Worm (Caenorhabditis elegans) whole organism, L1 larva: ENCODE data around the gene acr-15.
A peak's percentile ranks its signal among the peaks of the same experiment; 100 is the strongest.

Source experiments
- C04F5.9 ChIP-seq: sonication (generic microtip); optimal IDR thresholded peaks from 2 replicates; lab custom pipeline; 2016; ENCODE audit warnings: missing genetic modification characterization, missing compliant biosample characterization
- C16A3.4 ChIP-seq: fragments of 150-350 bp; optimal IDR thresholded peaks from 2 replicates; lab custom pipeline; 2014; ENCODE audit warnings: missing biosample characterization, missing genetic modification characterization
- Y116A8C.19 ChIP-seq: sonication (generic microtip); optimal IDR thresholded peaks from 2 replicates; lab custom pipeline; 2016; ENCODE audit warnings: missing compliant biosample characterization, missing genetic modification characterization, borderline replicate concordance
- alr-1 ChIP-seq: fragments of 200-800 bp; sonication (Bioruptor generic); optimal IDR thresholded peaks from 2 replicates; lab custom pipeline; 2018; ENCODE audit warnings: borderline replicate concordance, mild to moderate bottlenecking, missing genetic modification characterization, missing compliant biosample characterization
- blmp-1 ChIP-seq: fragments of 150-350 bp; optimal IDR thresholded peaks from 2 replicates; lab custom pipeline; 2014; ENCODE audit warnings: missing biosample characterization, missing genetic modification characterization
- ceh-8 ChIP-seq: fragments of 200-800 bp; sonication (Bioruptor generic); optimal IDR thresholded peaks from 2 replicates; lab custom pipeline; 2018; ENCODE audit warnings: mild to moderate bottlenecking, missing genetic modification characterization, moderate library complexity, missing compliant biosample characterization
- ceh-90 ChIP-seq: sonication (generic microtip); optimal IDR thresholded peaks from 2 replicates; lab custom pipeline; 2016; ENCODE audit warnings: missing genetic modification characterization, missing compliant biosample characterization
- efl-1 ChIP-seq, 4 experiments: fragments of 150-350 bp; optimal IDR thresholded peaks in 3 of 4; peaks in 1 of 4; 1 replicate in 1 of 4; 2 replicates in 3 of 4; lab custom pipeline; 2014; ENCODE audit warnings: missing biosample characterization in 2 of 4, missing genetic modification characterization in 2 of 4, missing genetic modification reagents in 2 of 4
- efl-3 ChIP-seq: fragments of 200-800 bp; sonication (Bioruptor generic); optimal IDR thresholded peaks from 2 replicates; lab custom pipeline; 2018; ENCODE audit warnings: mild to moderate bottlenecking, missing genetic modification characterization, missing compliant biosample characterization
- egl-27 ChIP-seq, 2 experiments: fragments of 150-350 bp in 1 of 2; sonication (generic microtip); optimal IDR thresholded peaks; 3 replicates each; lab custom pipeline; 2017 to 2018; ENCODE audit warnings: missing biosample characterization in 2 of 2, missing genetic modification characterization in 2 of 2, missing genetic modification reagents in 2 of 2
- elt-3 ChIP-seq, 6 experiments: fragments of 150-350 bp in 1 of 6; sonication (generic microtip); optimal IDR thresholded peaks; 2 replicates each; lab custom pipeline; 2017 to 2018; ENCODE audit warnings: missing biosample characterization in 6 of 6, missing genetic modification characterization in 6 of 6, inconsistent platforms in 1 of 6
- ets-5 ChIP-seq: fragments of 200-800 bp; sonication (Bioruptor generic); IDR thresholded peaks from 2 replicates; pipeline ENCODE4 v1.3.6; 2022; ENCODE audit warnings: missing genetic modification characterization, missing compliant biosample characterization
- fkh-8 ChIP-seq: sonication (generic microtip); optimal IDR thresholded peaks from 2 replicates; lab custom pipeline; 2016; ENCODE audit warnings: mild to moderate bottlenecking, missing genetic modification characterization, missing compliant biosample characterization
- fos-1 ChIP-seq: fragments of 150-350 bp; optimal IDR thresholded peaks from 2 replicates; lab custom pipeline; 2014; ENCODE audit warnings: missing biosample characterization, missing genetic modification characterization
- hlh-4 ChIP-seq: sonication (generic microtip); optimal IDR thresholded peaks from 2 replicates; lab custom pipeline; 2016; ENCODE audit warnings: mild to moderate bottlenecking, missing genetic modification characterization, missing compliant biosample characterization
- jun-1 ChIP-seq: fragments of 150-350 bp; optimal IDR thresholded peaks from 2 replicates; lab custom pipeline; 2014; ENCODE audit warnings: missing biosample characterization, missing genetic modification reagents, missing genetic modification characterization
- lin-13 ChIP-seq: fragments of 150-350 bp; optimal IDR thresholded peaks from 2 replicates; lab custom pipeline; 2014; ENCODE audit warnings: missing biosample characterization, missing genetic modification reagents, missing genetic modification characterization
- lin-14 ChIP-seq: fragments of 200-800 bp; sonication (Bioruptor generic); optimal IDR thresholded peaks from 2 replicates; lab custom pipeline; 2018; ENCODE audit warnings: mild to moderate bottlenecking, missing genetic modification characterization, moderate library complexity, missing compliant biosample characterization
- lin-15B ChIP-seq: fragments of 150-350 bp; sonication (generic microtip); optimal IDR thresholded peaks from 3 replicates; lab custom pipeline; 2014; ENCODE audit warnings: missing biosample characterization, missing genetic modification characterization
- lir-3 ChIP-seq: sonication (generic microtip); optimal IDR thresholded peaks from 2 replicates; lab custom pipeline; 2016; ENCODE audit warnings: mild to moderate bottlenecking, missing genetic modification characterization, moderate library complexity, missing compliant biosample characterization; ENCODE audit not compliant: poor library complexity
- lsy-2 ChIP-seq, 2 experiments: fragments of 150-350 bp; optimal IDR thresholded peaks; 2 replicates each; lab custom pipeline; 2014; ENCODE audit warnings: missing biosample characterization in 2 of 2, missing genetic modification characterization in 2 of 2
- mab-9 ChIP-seq: fragments of 200-800 bp; sonication (Bioruptor generic); IDR thresholded peaks from 2 replicates; pipeline ENCODE4 v1.3.6; 2022; ENCODE audit warnings: missing genetic modification reagents, missing genetic modification characterization, missing compliant biosample characterization
- mef-2 ChIP-seq: fragments of 150-350 bp; optimal IDR thresholded peaks from 2 replicates; lab custom pipeline; 2014; ENCODE audit warnings: missing biosample characterization, missing genetic modification characterization
- nhr-11 ChIP-seq: fragments of 150-350 bp; optimal IDR thresholded peaks from 2 replicates; lab custom pipeline; 2014; ENCODE audit warnings: missing biosample characterization, missing genetic modification characterization
- nhr-20 ChIP-seq: sonication (generic microtip); optimal IDR thresholded peaks from 2 replicates; lab custom pipeline; 2016; ENCODE audit warnings: mild to moderate bottlenecking, missing genetic modification characterization, missing compliant biosample characterization
- nhr-237 ChIP-seq: fragments of 150-350 bp; optimal IDR thresholded peaks from 2 replicates; lab custom pipeline; 2014; ENCODE audit warnings: missing biosample characterization, missing genetic modification characterization
- nhr-71 ChIP-seq: sonication (generic microtip); optimal IDR thresholded peaks from 2 replicates; lab custom pipeline; 2016; ENCODE audit warnings: mild to moderate bottlenecking, missing genetic modification characterization, moderate library complexity, missing compliant biosample characterization
- nhr-77 ChIP-seq: fragments of 150-350 bp; optimal IDR thresholded peaks from 2 replicates; lab custom pipeline; 2014; ENCODE audit warnings: missing biosample characterization, missing genetic modification characterization
- nhr-85 ChIP-seq: sonication (generic microtip); peaks from one replicate; lab custom pipeline; 2016; ENCODE audit warnings: missing genetic modification characterization, inconsistent platforms, missing compliant biosample characterization
- nhr-90 ChIP-seq: sonication (generic microtip); optimal IDR thresholded peaks from 2 replicates; lab custom pipeline; 2016; ENCODE audit warnings: mild to moderate bottlenecking, missing genetic modification characterization, missing compliant biosample characterization; ENCODE audit not compliant: poor library complexity
- pag-3 ChIP-seq: sonication (generic microtip); optimal IDR thresholded peaks from 2 replicates; lab custom pipeline; 2017; ENCODE audit warnings: missing genetic modification characterization, mild to moderate bottlenecking, missing compliant biosample characterization, antibody characterized with exemption, borderline replicate concordance; ENCODE audit not compliant: insufficient read depth
- rnt-1 ChIP-seq: sonication (generic microtip); optimal IDR thresholded peaks from 2 replicates; lab custom pipeline; 2016; ENCODE audit warnings: mild to moderate bottlenecking, missing genetic modification characterization, moderate library complexity, missing compliant biosample characterization
- snpc-4 ChIP-seq: fragments of 150-350 bp; optimal IDR thresholded peaks from 2 replicates; lab custom pipeline; 2014; ENCODE audit warnings: missing biosample characterization, missing genetic modification characterization
- sptf-1 ChIP-seq: fragments of 150-350 bp; optimal IDR thresholded peaks from 2 replicates; lab custom pipeline; 2014; ENCODE audit warnings: missing biosample characterization, missing genetic modification characterization
- sup-37 ChIP-seq: fragments of 200-800 bp; sonication (Bioruptor generic); optimal IDR thresholded peaks from 2 replicates; lab custom pipeline; 2018; ENCODE audit warnings: mild to moderate bottlenecking, missing genetic modification characterization, missing compliant biosample characterization
- tlp-1 ChIP-seq: fragments of 150-350 bp; optimal IDR thresholded peaks from 2 replicates; lab custom pipeline; 2014; ENCODE audit warnings: missing biosample characterization, missing genetic modification characterization
- unc-30 ChIP-seq: sonication (generic microtip); optimal IDR thresholded peaks from 2 replicates; lab custom pipeline; 2017; ENCODE audit warnings: missing biosample characterization, missing genetic modification characterization
- unc-62 ChIP-seq: fragments of 150-350 bp; optimal IDR thresholded peaks from 2 replicates; lab custom pipeline; 2014; ENCODE audit warnings: missing biosample characterization, missing genetic modification reagents, missing genetic modification characterization
- unc-98 ChIP-seq: fragments of 200-800 bp; sonication (Bioruptor generic); IDR thresholded peaks from 2 replicates; pipeline ENCODE4 v1.3.6; 2022; ENCODE audit warnings: missing genetic modification characterization, missing compliant biosample characterization
- xbp-1 ChIP-seq: sonication (generic microtip); optimal IDR thresholded peaks from 2 replicates; lab custom pipeline; 2016; ENCODE audit warnings: missing genetic modification characterization, missing compliant biosample characterization
- zip-4 ChIP-seq: fragments of 200-800 bp; sonication (Bioruptor generic); optimal IDR thresholded peaks from 2 replicates; lab custom pipeline; 2018; ENCODE audit warnings: mild to moderate bottlenecking, missing genetic modification characterization, moderate library complexity, missing compliant biosample characterization

The acr-15 gene

DNA sequence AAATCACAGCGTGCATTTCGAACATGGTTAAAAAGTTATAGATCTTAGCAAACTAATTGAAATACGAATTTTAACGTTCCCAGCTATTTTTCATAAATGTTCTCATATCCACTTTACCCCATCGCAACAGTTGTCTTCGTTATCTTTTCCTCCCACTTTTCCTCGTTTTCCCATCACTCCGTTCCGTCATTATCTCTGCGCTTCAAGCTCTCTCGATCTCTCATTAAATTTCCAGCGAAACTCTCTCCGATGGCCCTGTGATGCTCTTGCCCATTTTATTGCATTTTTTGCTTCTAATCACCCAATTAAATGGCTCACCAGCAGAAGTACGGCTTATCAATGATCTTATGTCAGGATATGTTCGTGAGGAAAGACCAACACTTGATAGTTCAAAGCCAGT, at the start of gene acr-15:
Gene acr-15 (plus strand): TSS at position 236 of the 400 bp plus-strand sequence.
- TF ChIP-seq nhr-90 (no peak), lir-3 (tag; lab: Kevin White, UChicago) (no peak), efl-3 (GFP tag; lab: Kevin White, UChicago) (no peak), ets-5 (GFP tag; lab: Robert Waterston, UW) (no peak), rnt-1 (tag; lab: Kevin White, UChicago) (peak; percentile 46), C04F5.9 (tag; lab: Kevin White, UChicago) (no peak), efl-1 (optimal IDR thresholded peaks at IDR 0.05; lab: Kevin White, UChicago) (no peak), efl-1 (GFP tag; optimal IDR thresholded peaks at IDR 0.05 in 1 of 2; lab: Kevin White, UChicago) (peak in 1 of 2 experiments; percentile 78), lin-14 (GFP tag; lab: Kevin White, UChicago) (peak; percentile 1)

DNA sequence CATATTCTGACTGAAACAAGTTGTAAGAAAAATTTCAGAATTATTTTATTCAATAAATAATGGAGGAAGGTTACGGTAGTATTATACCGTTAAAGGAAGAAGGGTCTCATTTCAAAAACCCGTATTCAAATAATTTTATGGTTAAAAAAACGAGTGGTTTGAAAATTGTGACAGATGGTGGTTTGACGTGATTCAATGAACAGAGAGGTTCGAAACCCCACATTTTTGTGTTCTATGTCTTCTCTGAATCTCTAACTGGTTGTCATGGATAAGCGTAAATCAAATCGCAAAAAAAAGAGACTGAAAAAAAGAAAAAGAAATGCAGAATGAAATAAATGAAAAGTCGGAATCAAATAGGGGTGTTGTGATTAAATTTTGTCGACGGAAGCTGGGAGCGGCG, 45.2 kb upstream of the acr-15 start, which contains the start of gene ZK994.6:
Gene ZK994.6 (minus strand): TSS at position 101 of the 400 bp plus-strand sequence.
- no peak for TF ChIP-seq fos-1
- TF ChIP-seq mef-2 (tag; lab: Kevin White, UChicago) = no peak
- TF ChIP-seq efl-1 (optimal IDR thresholded peaks at IDR 0.05; lab: Kevin White, UChicago) = no peak
- peak in 1 of 2 experiments; percentile 5 for TF ChIP-seq efl-1 (GFP tag; optimal IDR thresholded peaks at IDR 0.05 in 1 of 2; lab: Kevin White, UChicago)
- no peak for TF ChIP-seq nhr-237
- TF ChIP-seq fkh-8 = peak; percentile 41
- TF ChIP-seq, all 84 proteins: peak for 2

DNA sequence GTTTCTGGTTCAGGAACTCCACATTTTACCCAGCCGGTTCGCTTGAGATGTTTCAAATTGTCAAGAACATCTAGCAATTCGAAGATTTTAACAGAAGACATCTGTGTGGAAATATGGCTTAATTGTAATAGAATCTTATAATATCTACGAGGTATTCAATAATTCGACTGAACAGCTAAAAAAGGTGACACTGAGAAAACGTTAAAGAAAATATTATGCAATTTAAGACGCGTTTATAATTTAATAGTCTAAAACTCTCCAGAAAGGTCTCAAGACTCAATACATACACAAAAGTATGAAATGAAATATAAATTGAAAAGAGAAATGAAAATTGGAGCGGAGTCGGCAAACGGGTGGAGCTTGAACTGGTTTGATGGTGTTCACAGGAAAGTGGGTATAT, 39.1 kb upstream of the acr-15 start, which contains the start of gene F45F2.9:
Gene F45F2.9 (minus strand): TSS at position 101 of the 400 bp plus-strand sequence.
- TF ChIP-seq tlp-1 (no peak), sup-37 (GFP tag; lab: Kevin White, UChicago) (no peak), elt-3 (tag; optimal IDR thresholded peaks at IDR 0.05; lab: Kevin White, UChicago) (no peak)

DNA sequence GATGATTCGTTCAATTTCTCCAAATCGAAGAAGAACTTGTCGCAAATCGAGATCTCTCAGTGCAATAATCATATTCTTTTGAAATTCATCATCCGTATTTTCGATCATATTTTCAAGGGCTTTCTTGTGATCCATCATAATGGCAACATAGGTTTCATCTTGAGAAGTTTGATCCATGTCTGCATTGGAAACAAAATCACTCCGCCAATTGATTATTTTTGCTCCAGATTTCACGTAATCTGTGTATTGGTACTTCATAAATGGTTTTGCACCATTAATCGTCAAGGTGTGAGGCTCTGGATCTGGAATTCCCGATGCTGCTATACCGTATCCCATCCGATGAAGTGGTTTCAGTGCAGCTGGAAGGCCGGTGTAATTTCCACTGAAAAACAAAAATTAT, 36.1 kb upstream of the acr-15 start:
- TF ChIP-seq blmp-1 (tag; lab: Kevin White, UChicago) (no peak), fos-1 (no peak), snpc-4 (tag; lab: Kevin White, UChicago) (no peak), unc-30 (tag; lab: Kevin White, UChicago) (no peak), pag-3 (tag; lab: Kevin White, UChicago) (no peak), lsy-2 (tag; optimal IDR thresholded peaks at IDR 0.05; lab: Kevin White, UChicago) (no peak), nhr-11 (tag; lab: Kevin White, UChicago) (no peak), nhr-85 (tag; lab: Kevin White, UChicago) (no peak), lin-13 (GFP tag; lab: Kevin White, UChicago) (no peak), nhr-77 (tag; lab: Kevin White, UChicago) (no peak), zip-4 (GFP tag; lab: Kevin White, UChicago) (no peak), ets-5 (GFP tag; lab: Robert Waterston, UW) (no peak), alr-1 (tag; lab: Kevin White, UChicago) (no peak), efl-3 (GFP tag; lab: Kevin White, UChicago) (no peak), xbp-1 (tag; lab: Kevin White, UChicago) (no peak), hlh-4 (no peak)

DNA sequence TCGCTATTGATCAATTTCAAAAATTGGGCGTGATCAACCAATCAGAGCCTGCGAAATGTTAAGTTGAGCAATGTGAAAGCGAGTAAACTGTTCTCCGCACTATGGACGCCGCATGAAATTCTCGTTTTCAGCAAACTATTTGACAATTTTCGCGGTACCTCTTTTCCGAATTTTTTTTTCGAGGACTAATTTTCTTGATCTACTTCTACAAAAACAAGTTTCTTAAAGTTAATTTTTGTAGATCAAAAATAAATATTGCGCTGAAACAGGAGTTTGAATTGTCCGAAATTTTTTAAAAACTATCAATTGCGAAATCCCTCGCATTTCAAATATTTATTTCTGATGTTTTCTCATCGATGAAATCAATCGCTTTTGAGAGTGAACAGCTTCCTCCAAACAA, 34.8 kb upstream of the acr-15 start:
- TF ChIP-seq efl-1 (optimal IDR thresholded peaks at IDR 0.05; lab: Kevin White, UChicago) (no peak), efl-1 (GFP tag; optimal IDR thresholded peaks at IDR 0.05 in 1 of 2; lab: Kevin White, UChicago) (peak in 1 of 2 experiments; percentile 14), Y116A8C.19 (tag; lab: Kevin White, UChicago) (no peak)

DNA sequence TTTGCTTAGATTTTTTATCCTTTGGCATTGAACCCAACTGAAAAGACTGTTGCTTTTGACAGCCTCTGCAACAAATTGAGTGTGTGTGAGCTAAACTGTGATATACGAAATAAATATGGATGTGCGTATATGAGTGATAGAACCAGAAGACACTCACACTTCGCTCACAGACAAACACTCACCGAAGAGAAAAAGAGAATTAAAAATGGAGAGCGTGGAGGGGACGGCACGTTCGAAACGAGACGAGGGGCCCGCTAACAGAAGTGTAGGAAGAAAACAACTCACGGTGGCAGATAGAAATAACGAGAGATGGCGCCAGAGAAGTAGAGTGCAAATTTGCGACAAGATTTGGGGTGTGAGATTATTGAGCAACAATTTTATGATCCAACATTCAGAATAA, 34.2 kb upstream of the acr-15 start:
- TF ChIP-seq C04F5.9 (tag; lab: Kevin White, UChicago) (no peak), nhr-71 (tag; lab: Kevin White, UChicago) (peak; percentile 32), C16A3.4 (tag; lab: Kevin White, UChicago) (no peak), egl-27 (tag; optimal IDR thresholded peaks at IDR 0.05; lab: Kevin White, UChicago) (no peak), sptf-1 (no peak), nhr-20 (tag; lab: Kevin White, UChicago) (peak; percentile 4), mab-9 (GFP tag; lab: Robert Waterston, UW) (no peak), ceh-90 (tag; lab: Kevin White, UChicago) (no peak), unc-30 (tag; lab: Kevin White, UChicago) (no peak), fos-1 (no peak), unc-98 (GFP tag; lab: Robert Waterston, UW) (no peak), ceh-8 (no peak), jun-1 (tag; lab: Kevin White, UChicago) (no peak), unc-62 (GFP tag; lab: Kevin White, UChicago) (no peak), ets-5 (GFP tag; lab: Robert Waterston, UW) (no peak), lin-15B (no peak)
